Fruit fly (Drosophila melanogaster): ENCODE measurements around the gene CG10654.

CG10654 gene

dm6 chr3L:12484948-12485347 lies 22.7 kb downstream of the CG10654 start, which contains the start of gene CG10663 (continued):
- TF ChIP-seq Bgb (GFP tag; IDR thresholded peaks at IDR 0.05; ENCODE audit: partially characterized antibody) (peak; percentile 41; the same call in 1 of the 2 replicates), CG2199 (GFP tag; IDR thresholded peaks at IDR 0.05) (peak; percentile 89), CG16813 (GFP tag; IDR thresholded peaks at IDR 0.05; ENCODE audit: partially characterized antibody) (peak; percentile 43; the same call in 1 of the 3 replicates), CG42726 (GFP tag; IDR thresholded peaks at IDR 0.05; ENCODE audit: partially characterized antibody) (0 out of 2 replicates have a peak, but pooled peaks have one; percentile 13), Trl (optimal IDR thresholded peaks at IDR 0.05) (peak; percentile 2 to 17), Trl (GFP tag; optimal IDR thresholded peaks at IDR 0.05) (peak; percentile 4), CG10959 (GFP tag; IDR thresholded peaks at IDR 0.05) (0 out of 2 replicates have a peak, but pooled peaks have one; percentile 31), seq (GFP tag; IDR thresholded peaks at IDR 0.05) (0 out of 2 replicates have a peak, but pooled peaks have one; percentile 17), pum (GFP tag; optimal IDR thresholded peaks at IDR 0.05) (no peak), Hand (GFP tag; optimal IDR thresholded peaks at IDR 0.05) (no peak), stc (GFP tag; IDR thresholded peaks at IDR 0.05) (peak; percentile 30; the same call in 1 of the 2 replicates), ab (GFP tag; optimal IDR thresholded peaks at IDR 0.05) (no peak), CG16779 (GFP tag; IDR thresholded peaks at IDR 0.05) (no peak), CG14014 (GFP tag; IDR thresholded peaks at IDR 0.05) (peak; percentile 32; the same call in 1 of the 2 replicates), prd (optimal IDR thresholded peaks at IDR 0.05) (no peak), prd (GFP tag; IDR thresholded peaks at IDR 0.05) (0 out of 3 replicates have a peak, but pooled peaks have one; percentile 37), CG1024 (GFP tag; IDR thresholded peaks at IDR 0.05) (0 out of 2 replicates have a peak, but pooled peaks have one; percentile 16), Fer3 (tag; optimal IDR thresholded peaks at IDR 0.05) (no peak), CG7745 (tag; optimal IDR thresholded peaks at IDR 0.05) (no peak), CG15269 (tag; optimal IDR thresholded peaks at IDR 0.05) (peak; percentile 8), Optix (GFP tag; IDR thresholded peaks at IDR 0.05) (0 out of 3 replicates have a peak, but pooled peaks have one; percentile 43), hkb (optimal IDR thresholded peaks at IDR 0.05) (no peak), hkb (GFP tag; IDR thresholded peaks at IDR 0.05) (0 out of 2 replicates have a peak, but pooled peaks have one; percentile 15), cg (GFP tag; optimal IDR thresholded peaks at IDR 0.05) (peak; percentile 14), CG11696 (GFP tag; IDR thresholded peaks at IDR 0.05) (0 out of 2 replicates have a peak, but pooled peaks have one; percentile 2), MTF-1 (GFP tag; optimal IDR thresholded peaks at IDR 0.05; ENCODE audit: borderline replicate concordance) (peak; percentile 14), CG13624 (GFP tag; optimal IDR thresholded peaks at IDR 0.05) (peak; percentile 10), CG8359 (GFP tag; optimal IDR thresholded peaks at IDR 0.05; ENCODE audit: borderline replicate concordance) (no peak), CG4730 (GFP tag; IDR thresholded peaks at IDR 0.05) (no peak), mld (GFP tag; IDR thresholded peaks at IDR 0.05; ENCODE audit: partially characterized antibody) (peak; percentile 34; the same call in 1 of the 3 replicates), Med (GFP tag) (peak; percentile 87), Opbp (GFP tag; IDR thresholded peaks at IDR 0.05; ENCODE audit: partially characterized antibody) (0 out of 3 replicates have a peak, but pooled peaks have one; percentile 24), CG11085 (GFP tag; IDR thresholded peaks at IDR 0.05) (no peak), CG11504 (tag; optimal IDR thresholded peaks at IDR 0.05) (peak; percentile 85), kah (GFP tag; optimal IDR thresholded peaks at IDR 0.05) (peak; percentile 15), ara (GFP tag; IDR thresholded peaks at IDR 0.05) (peak; percentile 38; the same call in 1 of the 2 replicates), CG7963 (GFP tag; IDR thresholded peaks at IDR 0.05; ENCODE audit: partially characterized antibody) (peak; percentile 53; the same call in 2 of the 3 replicates), B-H1 (GFP tag; IDR thresholded peaks at IDR 0.05) (peak; percentile 17; the same call in 1 of the 3 replicates), odd (GFP tag; optimal IDR thresholded peaks at IDR 0.05) (peak; percentile 23), z (GFP tag; IDR thresholded peaks at IDR 0.05) (0 out of 3 replicates have a peak, but pooled peaks have one; percentile 48), CG11723 (GFP tag; optimal IDR thresholded peaks at IDR 0.05) (peak; percentile 33), H15 (GFP tag; IDR thresholded peaks at IDR 0.05) (0 out of 3 replicates have a peak, but pooled peaks have one; percentile 30), Gsc (GFP tag; IDR thresholded peaks at IDR 0.05) (no peak), pfk (GFP tag; optimal IDR thresholded peaks at IDR 0.05) (peak; percentile 94), CG5180 (GFP tag; optimal IDR thresholded peaks at IDR 0.05) (peak; percentile 81), chm (GFP tag; IDR thresholded peaks at IDR 0.05) (peak; percentile 43; the same call in 1 of the 2 replicates), sob (GFP tag; IDR thresholded peaks at IDR 0.05) (0 out of 2 replicates have a peak, but pooled peaks have one; percentile 18), CG13287 (GFP tag; IDR thresholded peaks at IDR 0.05; ENCODE audit: partially characterized antibody) (peak; percentile 57), CG32532 (GFP tag; IDR thresholded peaks at IDR 0.05) (peak; percentile 32; the same call in 1 of the 2 replicates)
